Worm (Caenorhabditis elegans) whole organism, young adult: ENCODE results near the gene E02C12.11.
A peak's percentile ranks its signal among the peaks of the same experiment; 100 is the strongest.

Experiments used
- B0019.2 ChIP-seq: fragments of 200-800 bp; sonication (Bioruptor generic); conservative IDR thresholded peaks from 2 replicates; pipeline ENCODE4 v1.3.6; 2022; ENCODE audit warnings: missing genetic modification reagents, missing genetic modification characterization, missing compliant biosample characterization
- C06A6.2 ChIP-seq: fragments of 200-800 bp; sonication (Bioruptor generic); conservative IDR thresholded peaks from 2 replicates; pipeline ENCODE4 v1.3.6; 2022; ENCODE audit warnings: missing genetic modification characterization, missing compliant biosample characterization
- C17E4.6 ChIP-seq: fragments of 200-800 bp; sonication (Bioruptor generic); IDR thresholded peaks from 2 replicates; pipeline ENCODE4 v1.3.6; 2022; ENCODE audit warnings: missing genetic modification reagents, missing genetic modification characterization, missing compliant biosample characterization
- D2030.7 ChIP-seq: fragments of 200-800 bp; sonication (Bioruptor generic); IDR thresholded peaks from 2 replicates; pipeline ENCODE4 v1.3.6; 2022; ENCODE audit warnings: missing genetic modification reagents, missing genetic modification characterization, missing compliant biosample characterization
- F33H1.4 ChIP-seq: fragments of 200-800 bp; sonication (Bioruptor generic); IDR thresholded peaks from 2 replicates; pipeline ENCODE4 v1.3.6; 2022; ENCODE audit warnings: missing genetic modification reagents, missing genetic modification characterization, missing compliant biosample characterization
- F37B4.10 ChIP-seq: fragments of 200-800 bp; sonication (Bioruptor generic); IDR thresholded peaks from 2 replicates; pipeline ENCODE4 v1.3.6; 2022; ENCODE audit warnings: missing genetic modification characterization, missing compliant biosample characterization
- F39B2.1 ChIP-seq: fragments of 200-800 bp; sonication (Bioruptor generic); IDR thresholded peaks from 2 replicates; pipeline ENCODE4 v1.3.6; 2022; ENCODE audit warnings: missing genetic modification reagents, missing genetic modification characterization, missing compliant biosample characterization
- K11D2.4 ChIP-seq: fragments of 200-800 bp; sonication (Bioruptor generic); IDR thresholded peaks from 2 replicates; pipeline ENCODE4 v1.3.6; 2022; ENCODE audit warnings: missing genetic modification reagents, missing genetic modification characterization, missing compliant biosample characterization
- Y53F4B.3 ChIP-seq: fragments of 200-800 bp; sonication (Bioruptor generic); IDR thresholded peaks from 2 replicates; pipeline ENCODE4 v1.3.6; 2022; ENCODE audit warnings: missing genetic modification reagents, missing genetic modification characterization, missing compliant biosample characterization
- Y53G8AR.9 ChIP-seq: fragments of 200-800 bp; sonication (Bioruptor generic); conservative IDR thresholded peaks from 2 replicates; pipeline ENCODE4 v1.3.6; 2022; ENCODE audit warnings: missing genetic modification reagents, missing genetic modification characterization, missing compliant biosample characterization
- Y56A3A.18 ChIP-seq: fragments of 200-800 bp; sonication (Bioruptor generic); IDR thresholded peaks from 2 replicates; pipeline ENCODE4 v1.3.6; 2022; ENCODE audit warnings: missing genetic modification reagents, missing genetic modification characterization, missing compliant biosample characterization
- Y67H2A.10 ChIP-seq: fragments of 200-800 bp; sonication (Bioruptor generic); conservative IDR thresholded peaks from 2 replicates; pipeline ENCODE4 v1.3.6; 2022; ENCODE audit warnings: missing genetic modification reagents, missing genetic modification characterization, missing compliant biosample characterization
- Y79H2A.3 ChIP-seq: fragments of 200-800 bp; sonication (Bioruptor generic); conservative IDR thresholded peaks from 2 replicates; pipeline ENCODE4 v1.3.6; 2022; ENCODE audit warnings: missing genetic modification reagents, missing genetic modification characterization, missing compliant biosample characterization
- Y95B8A.8 ChIP-seq: fragments of 200-800 bp; sonication (Bioruptor generic); IDR thresholded peaks from 2 replicates; pipeline ENCODE4 v1.3.6; 2022; ENCODE audit warnings: missing genetic modification reagents, missing genetic modification characterization, missing compliant biosample characterization
- aptf-2 ChIP-seq: fragments of 200-800 bp; sonication (Bioruptor generic); conservative IDR thresholded peaks from 2 replicates; pipeline ENCODE4 v1.3.6; 2022; ENCODE audit warnings: missing genetic modification reagents, missing genetic modification characterization, missing compliant biosample characterization
- attf-3 ChIP-seq: fragments of 200-800 bp; sonication (Bioruptor generic); conservative IDR thresholded peaks from 2 replicates; pipeline ENCODE4 v1.3.6; 2022; ENCODE audit warnings: missing genetic modification reagents, missing genetic modification characterization, missing compliant biosample characterization
- attf-6 ChIP-seq: fragments of 200-800 bp; sonication (Bioruptor generic); IDR thresholded peaks from 2 replicates; pipeline ENCODE4 v1.3.6; 2022; ENCODE audit warnings: missing genetic modification reagents, missing genetic modification characterization, missing compliant biosample characterization
- bed-1 ChIP-seq: fragments of 200-800 bp; sonication (Bioruptor generic); IDR thresholded peaks from 2 replicates; pipeline ENCODE4 v1.3.6; 2022; ENCODE audit warnings: missing genetic modification reagents, missing genetic modification characterization, missing compliant biosample characterization
- cebp-2 ChIP-seq: fragments of 200-800 bp; sonication (Bioruptor generic); IDR thresholded peaks from 2 replicates; pipeline ENCODE4 v1.3.6; 2022; ENCODE audit warnings: missing genetic modification characterization, missing compliant biosample characterization
- ceh-40 ChIP-seq: fragments of 200-800 bp; sonication (Bioruptor generic); IDR thresholded peaks from 2 replicates; pipeline ENCODE4 v1.3.6; 2022; ENCODE audit warnings: missing genetic modification characterization, missing compliant biosample characterization
- ceh-58 ChIP-seq: fragments of 200-800 bp; sonication (Bioruptor generic); IDR thresholded peaks from 2 replicates; pipeline ENCODE4 v1.3.6; 2022; ENCODE audit warnings: missing genetic modification characterization, missing compliant biosample characterization
- egl-18 ChIP-seq: fragments of 200-800 bp; sonication (Bioruptor generic); IDR thresholded peaks from 2 replicates; pipeline ENCODE4 v1.3.6; 2022; ENCODE audit warnings: missing genetic modification reagents, missing genetic modification characterization, missing compliant biosample characterization
- egl-44 ChIP-seq: fragments of 200-800 bp; sonication (Bioruptor generic); IDR thresholded peaks from 2 replicates; pipeline ENCODE4 v1.3.6; 2022; ENCODE audit warnings: missing genetic modification reagents, missing genetic modification characterization, missing compliant biosample characterization
- ekl-4 ChIP-seq: fragments of 200-800 bp; sonication (Bioruptor generic); IDR thresholded peaks from 2 replicates; pipeline ENCODE4 v1.3.6; 2022; ENCODE audit warnings: missing genetic modification reagents, missing genetic modification characterization, missing compliant biosample characterization
- hmg-1.2 ChIP-seq: fragments of 200-800 bp; sonication (Bioruptor generic); IDR thresholded peaks from 2 replicates; pipeline ENCODE4 v1.3.6; 2022; ENCODE audit warnings: missing genetic modification reagents, missing genetic modification characterization, missing compliant biosample characterization
- hmg-20 ChIP-seq: fragments of 200-800 bp; sonication (Bioruptor generic); IDR thresholded peaks from 2 replicates; pipeline ENCODE4 v1.3.6; 2022; ENCODE audit warnings: missing genetic modification reagents, missing genetic modification characterization, missing compliant biosample characterization
- hsf-1 ChIP-seq: fragments of 200-800 bp; sonication (Bioruptor generic); IDR thresholded peaks from 2 replicates; pipeline ENCODE4 v1.3.6; 2022; ENCODE audit warnings: missing genetic modification reagents, missing genetic modification characterization, missing compliant biosample characterization
- lag-1 ChIP-seq: fragments of 200-800 bp; sonication (Bioruptor generic); IDR thresholded peaks from 2 replicates; pipeline ENCODE4 v1.3.6; 2022; ENCODE audit warnings: missing genetic modification reagents, missing genetic modification characterization, missing compliant biosample characterization
- let-526 ChIP-seq: fragments of 200-800 bp; sonication (Bioruptor generic); IDR thresholded peaks from 2 replicates; pipeline ENCODE4 v1.3.6; 2022; ENCODE audit warnings: missing genetic modification reagents, missing genetic modification characterization, missing compliant biosample characterization
- lin-26 ChIP-seq: fragments of 200-800 bp; sonication (Bioruptor generic); IDR thresholded peaks from 2 replicates; pipeline ENCODE4 v1.3.6; 2022; ENCODE audit warnings: missing genetic modification reagents, missing genetic modification characterization, missing compliant biosample characterization
- lir-1 ChIP-seq: fragments of 200-800 bp; sonication (Bioruptor generic); conservative IDR thresholded peaks from 2 replicates; pipeline ENCODE4 v1.3.6; 2022; ENCODE audit warnings: missing genetic modification reagents, missing genetic modification characterization, missing compliant biosample characterization
- madf-3 ChIP-seq: fragments of 200-800 bp; sonication (Bioruptor generic); IDR thresholded peaks from 2 replicates; pipeline ENCODE4 v1.3.6; 2022; ENCODE audit warnings: missing genetic modification reagents, missing genetic modification characterization, missing compliant biosample characterization
- madf-6 ChIP-seq: fragments of 200-800 bp; sonication (Bioruptor generic); IDR thresholded peaks from 2 replicates; pipeline ENCODE4 v1.3.6; 2022; ENCODE audit warnings: missing genetic modification reagents, missing genetic modification characterization, missing compliant biosample characterization
- mcd-1 ChIP-seq: fragments of 200-800 bp; sonication (Bioruptor generic); IDR thresholded peaks from 2 replicates; pipeline ENCODE4 v1.3.6; 2022; ENCODE audit warnings: missing genetic modification reagents, missing genetic modification characterization, missing compliant biosample characterization
- nfya-2 ChIP-seq: fragments of 200-800 bp; sonication (Bioruptor generic); IDR thresholded peaks from 2 replicates; pipeline ENCODE4 v1.3.6; 2022; ENCODE audit warnings: missing genetic modification reagents, missing genetic modification characterization, missing compliant biosample characterization
- nfyb-1 ChIP-seq: fragments of 200-800 bp; sonication (Bioruptor generic); IDR thresholded peaks from 2 replicates; pipeline ENCODE4 v1.3.6; 2022; ENCODE audit warnings: missing genetic modification reagents, missing genetic modification characterization, missing compliant biosample characterization
- nhr-120 ChIP-seq: fragments of 200-800 bp; sonication (Bioruptor generic); IDR thresholded peaks from 2 replicates; pipeline ENCODE4 v1.3.6; 2022; ENCODE audit warnings: missing genetic modification characterization, missing compliant biosample characterization
- pbrm-1 ChIP-seq: fragments of 200-800 bp; sonication (Bioruptor generic); IDR thresholded peaks from 2 replicates; pipeline ENCODE4 v1.3.6; 2022; ENCODE audit warnings: missing genetic modification reagents, missing genetic modification characterization, missing compliant biosample characterization
- rcor-1 ChIP-seq: fragments of 200-800 bp; sonication (Bioruptor generic); IDR thresholded peaks from 2 replicates; pipeline ENCODE4 v1.3.6; 2022; ENCODE audit warnings: missing genetic modification reagents, missing genetic modification characterization, missing compliant biosample characterization
- ztf-25 ChIP-seq: fragments of 200-800 bp; sonication (Bioruptor generic); IDR thresholded peaks from 2 replicates; pipeline ENCODE4 v1.3.6; 2022; ENCODE audit warnings: missing genetic modification reagents, missing genetic modification characterization, missing compliant biosample characterization
- ztf-28 ChIP-seq: fragments of 200-800 bp; sonication (Bioruptor generic); IDR thresholded peaks from 2 replicates; pipeline ENCODE4 v1.3.6; 2022; ENCODE audit warnings: missing genetic modification reagents, missing genetic modification characterization, missing compliant biosample characterization
- ztf-6 ChIP-seq: fragments of 200-800 bp; sonication (Bioruptor generic); IDR thresholded peaks from 2 replicates; pipeline ENCODE4 v1.3.6; 2022; ENCODE audit warnings: missing genetic modification reagents, missing genetic modification characterization, missing compliant biosample characterization

E02C12.11 gene

ce11 chrV:9342282-9342681 lies 37.4 kb downstream of the E02C12.11 start (continued):
- TF ChIP-seq ztf-25 (GFP tag; lab: Robert Waterston, UW) (0 out of 2 replicates have a peak, but pooled peaks have one; percentile 16), C17E4.6 (GFP tag; lab: Robert Waterston, UW) (peak; percentile 93), ekl-4 (GFP tag; lab: Robert Waterston, UW) (peak; percentile 83), Y53G8AR.9 (GFP tag; lab: Robert Waterston, UW) (peak; percentile 97), B0019.2 (0 out of 2 replicates have a peak, but pooled peaks have one; percentile 17), attf-6 (GFP tag; lab: Robert Waterston, UW) (peak; percentile 75), pbrm-1 (GFP tag; lab: Robert Waterston, UW) (peak; percentile 87), ztf-28 (peak; percentile 78), nfyb-1 (GFP tag; lab: Robert Waterston, UW) (peak; percentile 87), Y95B8A.8 (peak; percentile 93), attf-3 (peak; percentile 42; the same call in 1 of the 2 replicates), rcor-1 (GFP tag; lab: Robert Waterston, UW) (peak; percentile 70), let-526 (GFP tag; lab: Robert Waterston, UW) (peak; percentile 72; the same call in 1 of the 2 replicates), Y56A3A.18 (GFP tag; lab: Robert Waterston, UW) (peak; percentile 96)

- TF ChIP-seq nhr-120 (GFP tag; lab: Robert Waterston, UW) (peak; percentile 89; the same call in 1 of the 2 replicates), hmg-1.2 (GFP tag; lab: Robert Waterston, UW) (peak; percentile 63), hmg-20 (GFP tag; lab: Robert Waterston, UW) (peak; percentile 55; the same call in 1 of the 2 replicates), egl-44 (GFP tag; lab: Robert Waterston, UW) (peak; percentile 68), lin-26 (GFP tag; lab: Robert Waterston, UW) (peak; percentile 75; the same call in 1 of the 2 replicates), B0019.2 (peak; percentile 59), ztf-25 (GFP tag; lab: Robert Waterston, UW) (0 out of 2 replicates have a peak, but pooled peaks have one; percentile 57), ceh-40 (GFP tag; lab: Robert Waterston, UW) (peak; percentile 71; the same call in 1 of the 2 replicates), F37B4.10 (0 out of 2 replicates have a peak, but pooled peaks have one; percentile 44), lag-1 (GFP tag; lab: Robert Waterston, UW) (peak; percentile 73; the same call in 1 of the 2 replicates), ceh-58 (GFP tag; lab: Robert Waterston, UW) (peak; percentile 87; the same call in 1 of the 2 replicates), mcd-1 (GFP tag; lab: Robert Waterston, UW) (peak; percentile 27; the same call in 1 of the 2 replicates), Y67H2A.10 (GFP tag; lab: Robert Waterston, UW) (peak; percentile 68), hsf-1 (peak; percentile 73; the same call in 1 of the 2 replicates), Y53G8AR.9 (GFP tag; lab: Robert Waterston, UW) (peak; percentile 98), Y95B8A.8 (peak; percentile 96), ztf-6 (GFP tag; lab: Robert Waterston, UW) (0 out of 2 replicates have a peak, but pooled peaks have one; percentile 18), let-526 (GFP tag; lab: Robert Waterston, UW) (peak; percentile 58; the same call in 1 of the 2 replicates), egl-18 (peak; percentile 74; the same call in 1 of the 2 replicates), madf-6 (GFP tag; lab: Robert Waterston, UW) (peak; percentile 61), pbrm-1 (GFP tag; lab: Robert Waterston, UW) (peak; percentile 88), lir-1 (GFP tag; lab: Robert Waterston, UW) (0 out of 2 replicates have a peak, but pooled peaks have one; percentile 39), C17E4.6 (GFP tag; lab: Robert Waterston, UW) (peak; percentile 56; the same call in 1 of the 2 replicates), nfyb-1 (GFP tag; lab: Robert Waterston, UW) (peak; percentile 90), attf-3 (peak; percentile 62; the same call in 1 of the 2 replicates), aptf-2 (GFP tag; lab: Robert Waterston, UW) (0 out of 2 replicates have a peak, but pooled peaks have one; percentile 12), F39B2.1 (GFP tag; lab: Robert Waterston, UW) (peak; percentile 85), bed-1 (GFP tag; lab: Robert Waterston, UW) (0 out of 2 replicates have a peak, but pooled peaks have one; percentile 83), cebp-2 (GFP tag; lab: Robert Waterston, UW) (peak; percentile 92), F33H1.4 (GFP tag; lab: Robert Waterston, UW) (peak; percentile 16; the same call in 1 of the 2 replicates), C06A6.2 (GFP tag; lab: Robert Waterston, UW) (peak; percentile 90), Y56A3A.18 (GFP tag; lab: Robert Waterston, UW) (peak; percentile 93), nfya-2 (0 out of 2 replicates have a peak, but pooled peaks have one; percentile 53), Y53F4B.3 (GFP tag; lab: Robert Waterston, UW) (peak; percentile 82), ekl-4 (GFP tag; lab: Robert Waterston, UW) (peak; percentile 82), attf-6 (GFP tag; lab: Robert Waterston, UW) (0 out of 2 replicates have a peak, but pooled peaks have one; percentile 37), D2030.7 (peak; percentile 47; the same call in 1 of the 2 replicates), madf-3 (GFP tag; lab: Robert Waterston, UW) (peak; percentile 91), Y79H2A.3 (GFP tag; lab: Robert Waterston, UW) (peak; percentile 99), K11D2.4 (GFP tag; lab: Robert Waterston, UW) (peak; percentile 91), rcor-1 (GFP tag; lab: Robert Waterston, UW) (peak; percentile 45; the same call in 1 of the 2 replicates)
Observed at ce11 chrV:9341814-9342213, 37.9 kb downstream of the E02C12.11 start.
